Worm (Caenorhabditis elegans) whole organism, midembryonic: Measurements from ENCODE around the gene F21C10.13.

Experiments used
- T22C8.4 ChIP-seq: fragments of 200-800 bp; sonication (Bioruptor generic); IDR thresholded peaks from 2 replicates; pipeline ENCODE4 v1.3.6; 2022; ENCODE audit warnings: missing genetic modification characterization, missing compliant biosample characterization
- cog-1 ChIP-seq: sonication (generic microtip); optimal IDR thresholded peaks from 2 replicates; lab custom pipeline; 2016; ENCODE audit warnings: missing genetic modification characterization, missing compliant biosample characterization
- flt-1 ChIP-seq: fragments of 200-800 bp; sonication (Bioruptor generic); IDR thresholded peaks from 2 replicates; pipeline ENCODE4 v1.3.6; 2022; ENCODE audit warnings: missing genetic modification characterization, missing compliant biosample characterization
- klf-2 ChIP-seq: fragments of 200-800 bp; sonication (Bioruptor generic); conservative IDR thresholded peaks from 2 replicates; pipeline ENCODE4 v1.3.6; 2022; ENCODE audit warnings: missing genetic modification reagents, missing genetic modification characterization, missing compliant biosample characterization
- med-1 ChIP-seq: sonication (generic microtip); optimal IDR thresholded peaks from 2 replicates; lab custom pipeline; 2017; ENCODE audit warnings: missing genetic modification characterization, mild to moderate bottlenecking, missing compliant biosample characterization, antibody characterized with exemption, missing genetic modification reagents; ENCODE audit not compliant: insufficient read depth
- ref-1 ChIP-seq: fragments of 200-800 bp; sonication (Bioruptor generic); conservative IDR thresholded peaks from 2 replicates; pipeline ENCODE4 v1.3.6; 2022; ENCODE audit warnings: missing genetic modification reagents, missing genetic modification characterization, missing compliant biosample characterization
- tab-1 ChIP-seq: fragments of 200-800 bp; sonication (Bioruptor generic); IDR thresholded peaks from 2 replicates; pipeline ENCODE4 v1.3.6; 2022; ENCODE audit warnings: missing genetic modification characterization, missing compliant biosample characterization
- ztf-23 ChIP-seq: fragments of 200-800 bp; sonication (Bioruptor generic); IDR thresholded peaks from 2 replicates; pipeline ENCODE4 v1.3.6; 2022; ENCODE audit warnings: missing genetic modification reagents, missing genetic modification characterization, missing compliant biosample characterization
- ztf-29 ChIP-seq: fragments of 200-800 bp; sonication (Bioruptor generic); IDR thresholded peaks from 2 replicates; pipeline ENCODE4 v1.3.6; 2022; ENCODE audit warnings: missing genetic modification reagents, missing genetic modification characterization, missing compliant biosample characterization

Gene F21C10.13

DNA sequence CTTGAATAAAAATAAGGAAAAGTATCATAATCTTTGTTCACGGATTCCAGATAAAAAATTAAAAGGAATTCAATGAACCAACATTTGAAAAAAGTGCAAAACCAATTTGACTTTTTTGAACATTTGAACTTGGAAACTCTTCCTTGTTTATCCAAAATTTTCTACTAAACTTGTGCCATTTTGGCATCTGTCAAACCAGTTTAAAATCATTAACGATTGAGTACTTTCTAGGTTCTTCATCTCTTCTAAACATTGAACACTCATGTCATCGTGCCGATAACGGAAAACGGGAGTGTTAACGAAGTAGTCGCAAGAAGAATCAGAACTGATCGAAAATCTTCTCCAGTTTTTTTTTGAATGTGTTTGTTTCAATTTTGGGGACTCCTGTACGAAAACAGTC is 37.9 kb upstream of the F21C10.13 start:
- TF ChIP-seq med-1 (GFP tag; lab: Kevin White, UChicago) (no peak), tab-1 (GFP tag; lab: Robert Waterston, UW) (no peak), ztf-29 (GFP tag; lab: Robert Waterston, UW) (no peak), ref-1 (GFP tag; lab: Robert Waterston, UW) (no peak), T22C8.4 (GFP tag; lab: Robert Waterston, UW) (no peak), flt-1 (GFP tag; lab: Robert Waterston, UW) (no peak), ztf-23 (GFP tag; lab: Robert Waterston, UW) (no peak), klf-2 (GFP tag; lab: Robert Waterston, UW) (no peak), cog-1 (tag; lab: Kevin White, UChicago) (no peak)

DNA sequence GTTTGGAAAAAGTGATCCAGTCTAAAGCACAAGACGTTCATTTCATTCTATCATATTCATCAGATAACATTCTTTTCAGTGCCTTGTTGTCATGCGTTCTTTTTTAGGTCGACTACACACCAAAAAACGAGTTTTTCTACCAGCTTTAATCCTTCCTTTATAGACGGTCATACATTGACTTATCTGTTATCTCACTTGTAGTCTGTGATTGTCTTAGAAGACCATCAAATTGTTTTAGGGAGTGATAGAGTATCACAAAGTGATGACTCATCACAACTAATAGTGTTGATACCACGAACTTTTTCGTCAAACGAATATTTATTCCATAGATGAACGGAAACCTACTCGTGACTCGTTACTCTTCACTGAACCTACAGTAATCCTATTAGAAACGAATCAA is 36.3 kb upstream of the F21C10.13 start:
- TF ChIP-seq T22C8.4 (GFP tag; lab: Robert Waterston, UW): no peak
- no peak for TF ChIP-seq ztf-23 (GFP tag; lab: Robert Waterston, UW)
- TF ChIP-seq tab-1 (GFP tag; lab: Robert Waterston, UW): no peak
- no peak for TF ChIP-seq ztf-29 (GFP tag; lab: Robert Waterston, UW)
- TF ChIP-seq ref-1 (GFP tag; lab: Robert Waterston, UW): no peak
- no peak for TF ChIP-seq flt-1 (GFP tag; lab: Robert Waterston, UW)
- no peak for TF ChIP-seq cog-1 (tag; lab: Kevin White, UChicago)
- no peak for TF ChIP-seq med-1 (GFP tag; lab: Kevin White, UChicago)
- no peak for TF ChIP-seq klf-2 (GFP tag; lab: Robert Waterston, UW)

DNA sequence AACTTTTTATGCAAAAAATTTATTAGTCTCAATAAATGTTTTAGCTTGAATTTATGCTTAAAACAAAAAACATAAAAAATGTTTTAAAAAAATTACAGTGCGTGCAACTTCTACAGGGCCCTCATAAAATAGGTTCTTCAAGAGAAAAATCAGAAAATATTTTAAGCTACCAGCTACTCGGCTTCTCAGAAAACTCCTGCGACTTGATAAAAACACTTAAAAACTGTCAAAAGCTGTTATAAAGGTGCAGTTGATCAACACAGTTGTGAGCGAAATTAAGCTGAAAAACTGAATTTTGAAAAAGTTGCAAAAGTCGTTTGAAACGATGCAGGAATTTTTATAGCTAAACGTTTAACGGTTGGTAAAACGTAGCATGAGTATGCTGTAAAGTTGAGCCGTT is 33.3 kb upstream of the F21C10.13 start:
- no peak for TF ChIP-seq T22C8.4 (GFP tag; lab: Robert Waterston, UW)
- TF ChIP-seq ztf-23 (GFP tag; lab: Robert Waterston, UW): 0 out of 2 replicates have a peak, but pooled peaks have one; percentile 7
- TF ChIP-seq med-1 (GFP tag; lab: Kevin White, UChicago): no peak
- TF ChIP-seq ref-1 (GFP tag; lab: Robert Waterston, UW): no peak
- TF ChIP-seq ztf-29 (GFP tag; lab: Robert Waterston, UW): no peak
- no peak for TF ChIP-seq klf-2 (GFP tag; lab: Robert Waterston, UW)
- peak; percentile 42; the same call in 1 of the 2 replicates for TF ChIP-seq flt-1 (GFP tag; lab: Robert Waterston, UW)

DNA sequence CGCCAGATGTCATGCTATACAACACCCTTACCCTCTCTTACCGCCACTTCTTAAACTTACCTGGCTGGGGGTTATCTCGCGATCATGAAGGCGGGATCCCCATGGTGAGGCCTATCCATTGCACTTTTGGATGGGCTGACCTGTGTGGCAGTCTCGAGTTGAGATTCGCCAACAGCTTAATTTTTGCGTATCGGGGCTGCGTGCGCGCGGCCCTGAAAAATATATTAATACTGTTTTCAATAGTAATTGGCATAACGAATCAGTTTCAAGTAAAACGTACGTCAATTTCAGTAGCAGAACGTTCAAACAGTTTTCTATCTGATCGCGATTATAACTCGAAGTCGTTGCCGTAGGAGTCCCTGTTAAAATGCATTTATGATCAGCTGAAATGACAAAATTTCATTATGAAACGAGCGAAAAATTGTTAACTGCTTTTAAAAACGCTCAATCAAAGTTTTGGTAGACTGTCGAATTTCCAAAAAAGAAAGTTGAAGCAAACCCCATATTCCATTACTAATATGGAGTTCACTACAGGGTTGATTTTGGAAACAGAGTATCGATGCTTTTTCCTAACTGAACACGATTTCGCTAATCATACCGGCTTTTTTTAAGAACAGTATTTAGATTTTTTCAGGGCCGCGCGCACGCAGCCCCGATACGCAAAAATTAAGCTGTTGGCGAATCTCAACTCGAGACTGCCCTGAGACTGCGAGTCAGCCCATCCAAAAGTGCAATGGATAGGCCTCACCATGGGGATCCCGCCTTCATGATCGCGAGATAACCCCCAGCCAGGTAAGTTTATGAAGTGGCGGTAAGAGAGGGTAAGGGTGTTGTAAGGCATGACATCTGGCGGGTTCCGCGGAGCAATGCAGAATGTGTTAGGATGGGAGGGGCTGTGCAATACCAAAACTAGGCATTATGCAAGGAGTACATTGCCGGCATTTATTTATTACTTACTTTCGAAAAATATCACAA is 31.0 kb upstream of the F21C10.13 start:
- 0 out of 2 replicates have a peak, but pooled peaks have one; percentile 8 for TF ChIP-seq tab-1 (GFP tag; lab: Robert Waterston, UW)

DNA sequence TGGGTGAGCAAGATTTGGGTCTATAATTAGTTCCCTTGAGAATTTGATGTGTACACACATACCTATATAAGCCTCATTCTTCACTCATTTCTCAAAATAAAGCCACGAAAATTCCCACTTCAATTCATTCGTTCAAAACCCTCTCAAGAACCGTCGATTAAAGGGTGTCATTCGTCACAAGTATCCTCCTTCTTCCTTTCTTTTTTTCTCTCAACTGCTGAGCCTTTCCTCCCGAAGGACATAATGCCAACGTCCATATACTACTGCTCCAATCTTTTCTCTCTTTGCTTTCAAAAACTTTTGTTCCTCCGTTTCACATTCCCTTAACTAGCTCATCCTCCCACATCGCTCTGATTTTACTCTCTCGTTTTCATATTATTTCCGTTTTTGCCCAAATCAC is 29.9 kb upstream of the F21C10.13 start, which contains the start of gene T27E4.1:
Gene T27E4.1, plus strand, starts transcription at position 137 of the 400 bp plus-strand sequence.
- no peak for TF ChIP-seq T22C8.4 (GFP tag; lab: Robert Waterston, UW)
- no peak for TF ChIP-seq tab-1 (GFP tag; lab: Robert Waterston, UW)
- no peak for TF ChIP-seq ref-1 (GFP tag; lab: Robert Waterston, UW)
- TF ChIP-seq klf-2 (GFP tag; lab: Robert Waterston, UW): no peak
- TF ChIP-seq flt-1 (GFP tag; lab: Robert Waterston, UW): no peak
- no peak for TF ChIP-seq ztf-23 (GFP tag; lab: Robert Waterston, UW)
- TF ChIP-seq ztf-29 (GFP tag; lab: Robert Waterston, UW): no peak

DNA sequence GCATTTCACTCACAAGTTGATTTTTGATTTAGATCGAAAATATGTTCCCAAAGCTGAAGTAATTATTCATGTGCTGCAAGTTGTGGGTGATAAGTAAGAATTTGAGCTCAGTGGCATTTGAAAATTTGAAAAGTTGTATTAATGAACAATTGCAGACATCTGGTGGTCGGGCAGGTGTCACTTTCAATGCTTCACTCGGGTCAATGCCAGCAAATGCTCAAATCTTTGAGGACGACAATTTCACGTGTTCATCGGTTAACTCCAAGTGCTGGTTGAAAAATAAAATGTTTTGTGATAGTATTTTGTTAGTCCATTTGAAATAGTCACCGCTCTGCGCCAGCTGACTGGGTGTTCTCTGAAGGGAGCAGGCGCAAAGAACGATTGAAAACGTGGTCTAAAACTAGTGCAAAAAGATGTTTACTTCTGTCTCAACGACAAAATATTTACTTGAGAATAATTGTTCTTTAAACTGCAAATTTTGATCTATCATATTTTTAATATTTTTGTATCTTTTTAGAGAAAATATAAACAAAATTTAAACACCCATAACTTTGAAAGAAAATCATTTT is 28.0 kb upstream of the F21C10.13 start:
- TF ChIP-seq T22C8.4 (GFP tag; lab: Robert Waterston, UW): no peak
- no peak for TF ChIP-seq klf-2 (GFP tag; lab: Robert Waterston, UW)
- no peak for TF ChIP-seq ztf-29 (GFP tag; lab: Robert Waterston, UW)
- no peak for TF ChIP-seq flt-1 (GFP tag; lab: Robert Waterston, UW)
- TF ChIP-seq cog-1 (tag; lab: Kevin White, UChicago): no peak
- TF ChIP-seq ref-1 (GFP tag; lab: Robert Waterston, UW): no peak
- TF ChIP-seq ztf-23 (GFP tag; lab: Robert Waterston, UW): no peak
- no peak for TF ChIP-seq med-1 (GFP tag; lab: Kevin White, UChicago)
- no peak for TF ChIP-seq tab-1 (GFP tag; lab: Robert Waterston, UW)

DNA sequence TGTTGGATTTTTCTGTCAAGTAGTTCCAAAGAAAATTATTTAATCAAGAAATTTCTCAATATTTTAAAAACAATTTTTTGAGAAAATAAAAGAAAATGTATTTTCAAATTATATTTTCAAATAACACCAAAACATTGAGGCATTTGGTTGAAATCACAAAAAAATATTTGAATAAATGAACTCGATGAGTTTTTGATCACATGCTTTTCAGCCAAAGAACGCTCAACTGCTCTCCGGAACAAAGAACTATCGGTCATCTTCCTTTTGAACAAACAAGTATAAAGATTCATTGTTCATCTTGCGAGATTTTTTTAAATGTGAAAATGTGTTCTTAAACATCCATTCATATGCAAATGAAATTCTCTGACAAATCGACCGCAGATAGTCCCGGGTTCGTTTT is 27.1 kb upstream of the F21C10.13 start:
- TF ChIP-seq med-1 (GFP tag; lab: Kevin White, UChicago): no peak
- TF ChIP-seq flt-1 (GFP tag; lab: Robert Waterston, UW): no peak
- no peak for TF ChIP-seq tab-1 (GFP tag; lab: Robert Waterston, UW)
- no peak for TF ChIP-seq ztf-29 (GFP tag; lab: Robert Waterston, UW)
- TF ChIP-seq ztf-23 (GFP tag; lab: Robert Waterston, UW): no peak
- no peak for TF ChIP-seq T22C8.4 (GFP tag; lab: Robert Waterston, UW)
- no peak for TF ChIP-seq klf-2 (GFP tag; lab: Robert Waterston, UW)
- TF ChIP-seq ref-1 (GFP tag; lab: Robert Waterston, UW): no peak
- TF ChIP-seq cog-1 (tag; lab: Kevin White, UChicago): no peak

DNA sequence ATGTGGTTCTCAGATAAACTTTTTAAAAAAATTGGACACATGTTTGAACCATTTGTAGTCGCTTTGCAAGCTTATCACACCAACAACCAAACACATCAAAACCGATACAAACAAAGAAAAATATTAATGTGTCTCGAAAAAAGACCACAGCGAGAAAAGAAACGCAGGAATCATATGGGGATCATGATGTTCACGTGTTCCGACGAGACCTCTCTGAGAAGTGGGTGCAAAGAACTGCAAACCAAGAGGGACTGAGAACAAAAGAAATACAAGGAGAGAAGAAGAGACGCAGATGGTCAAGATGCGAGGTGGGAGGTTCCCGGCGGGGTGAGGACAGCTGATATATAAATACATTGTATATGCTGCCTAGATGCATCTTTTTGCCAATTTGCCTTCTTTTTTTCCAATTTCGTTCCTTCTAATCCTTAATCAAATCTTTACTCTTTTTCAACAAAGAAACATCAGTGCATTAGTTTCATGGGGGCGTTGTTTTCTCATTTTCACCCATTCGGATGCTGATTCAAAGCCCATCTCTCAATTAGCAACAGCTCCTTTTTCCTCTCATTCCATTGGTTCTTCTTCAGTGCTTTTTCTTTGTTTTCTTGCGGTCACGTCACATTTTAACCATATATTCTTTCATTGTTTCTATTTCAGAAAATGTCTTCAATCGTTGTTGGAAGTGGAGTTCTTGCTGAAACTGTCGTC is 26.3 kb upstream of the F21C10.13 start, which contains the start of gene F21C10.10:
Gene F21C10.10, plus strand, starts transcription at position 655 of the 705 bp plus-strand sequence.
- TF ChIP-seq flt-1 (GFP tag; lab: Robert Waterston, UW): 0 out of 2 replicates have a peak, but pooled peaks have one; percentile 8
- no peak for TF ChIP-seq ztf-23 (GFP tag; lab: Robert Waterston, UW)
- TF ChIP-seq klf-2 (GFP tag; lab: Robert Waterston, UW): no peak
- no peak for TF ChIP-seq ztf-29 (GFP tag; lab: Robert Waterston, UW)
- peak; percentile 68 for TF ChIP-seq cog-1 (tag; lab: Kevin White, UChicago)
